Worm (Caenorhabditis elegans): ENCODE results near the gene F55C5.10.

- TF ChIP-seq hnd-1 (tag; optimal IDR thresholded peaks at IDR 0.05) (no peak), F13C5.2 (tag; optimal IDR thresholded peaks at IDR 0.05) (no peak), tbx-37 (GFP tag; conservative IDR thresholded peaks at IDR 0.05) (no peak)
Measured at ce11 chrV:12307011-12307540, 23.8 kb downstream of the F55C5.10 start, which contains the start of gene srg-45.

All from whole organism, early embryonic.